Fruit fly (Drosophila melanogaster) whole organism, embryonic: ENCODE results near the gene Rdl.

Source experiments
- Aef1 ChIP-seq: fragments of 200-800 bp; sonication (Bioruptor generic); IDR thresholded peaks from 3 replicates; pipeline ENCODE4 v1.3.6; 2022; ENCODE audit warnings: missing biosample characterization, missing genetic modification characterization
- Bgb ChIP-seq: fragments of 200-800 bp; sonication (Bioruptor generic); IDR thresholded peaks from 2 replicates; pipeline ENCODE4 v1.3.6; 2022; ENCODE audit warnings: missing biosample characterization, missing genetic modification characterization; ENCODE audit not compliant: partially characterized antibody
- CG10431 ChIP-seq: fragments of 200-800 bp; sonication (Bioruptor generic); optimal IDR thresholded peaks from 3 replicates; lab custom pipeline; 2018; ENCODE audit warnings: missing biosample characterization, mild to moderate bottlenecking, missing genetic modification characterization
- CG10543 ChIP-seq: fragments of 200-800 bp; sonication (Bioruptor generic); optimal IDR thresholded peaks from 3 replicates; lab custom pipeline; 2017; ENCODE audit warnings: missing biosample characterization, mild to moderate bottlenecking, missing genetic modification characterization, moderate library complexity
- CG11456 ChIP-seq: fragments of 200-800 bp; sonication (Bioruptor generic); IDR thresholded peaks from 3 replicates; pipeline ENCODE4 v1.3.6; 2022; ENCODE audit warnings: missing biosample characterization, missing genetic modification characterization
- CG12155 ChIP-seq: fragments of 200-800 bp; sonication (Bioruptor generic); optimal IDR thresholded peaks from 3 replicates; lab custom pipeline; 2016; ENCODE audit warnings: missing biosample characterization, missing genetic modification characterization
- CG12659 ChIP-seq: fragments of 200-800 bp; sonication (Bioruptor generic); optimal IDR thresholded peaks from 3 replicates; lab custom pipeline; 2017; ENCODE audit warnings: mild to moderate bottlenecking, missing biosample characterization, missing genetic modification reagents, missing genetic modification characterization
- CG12744 ChIP-seq: fragments of 200-800 bp; sonication (Bioruptor generic); optimal IDR thresholded peaks from 2 replicates; lab custom pipeline; 2016; ENCODE audit warnings: missing biosample characterization, missing genetic modification characterization
- CG12769 ChIP-seq: fragments of 200-800 bp; sonication (Bioruptor generic); optimal IDR thresholded peaks from 2 replicates; lab custom pipeline; 2019; ENCODE audit warnings: missing biosample characterization, mild to moderate bottlenecking, missing genetic modification characterization, moderate library complexity
- CG14860 ChIP-seq: fragments of 200-800 bp; sonication (Bioruptor generic); IDR thresholded peaks from 3 replicates; pipeline ENCODE4 v1.3.6; 2022; ENCODE audit warnings: missing biosample characterization, missing genetic modification characterization; ENCODE audit not compliant: partially characterized antibody
- CG15514 ChIP-seq: fragments of 200-800 bp; sonication (Bioruptor generic); optimal IDR thresholded peaks from 3 replicates; lab custom pipeline; 2017; ENCODE audit warnings: missing biosample characterization, missing genetic modification characterization, mild to moderate bottlenecking, moderate library complexity, missing genetic modification reagents
- CG2120 ChIP-seq: fragments of 200-800 bp; sonication (Bioruptor generic); optimal IDR thresholded peaks from 3 replicates; lab custom pipeline; 2016; ENCODE audit warnings: missing biosample characterization, missing genetic modification characterization
- CG3163 ChIP-seq: fragments of 200-800 bp; sonication (Bioruptor generic); optimal IDR thresholded peaks from 3 replicates; lab custom pipeline; 2016; ENCODE audit warnings: missing biosample characterization, missing genetic modification characterization
- CG34224 ChIP-seq: fragments of 200-800 bp; sonication (Bioruptor generic); IDR thresholded peaks from 3 replicates; pipeline ENCODE4 v1.3.6; 2022; ENCODE audit warnings: missing biosample characterization, missing genetic modification characterization; ENCODE audit not compliant: partially characterized antibody
- CG4707 ChIP-seq: fragments of 200-800 bp; sonication (Bioruptor generic); optimal IDR thresholded peaks from 2 replicates; lab custom pipeline; 2018; ENCODE audit warnings: missing biosample characterization, mild to moderate bottlenecking, missing genetic modification characterization, moderate library complexity
- CG6689 ChIP-seq: fragments of 200-800 bp; sonication (Bioruptor generic); IDR thresholded peaks from 2 replicates; pipeline ENCODE4 v1.3.6; 2022; ENCODE audit warnings: missing biosample characterization, missing genetic modification characterization
- CG8359 ChIP-seq: fragments of 200-800 bp; sonication (Bioruptor generic); optimal IDR thresholded peaks from 2 replicates; lab custom pipeline; 2017; ENCODE audit warnings: missing biosample characterization, mild to moderate bottlenecking, missing genetic modification characterization, borderline replicate concordance
- CTCF ChIP-seq: fragments of 200-800 bp; sonication (Bioruptor generic); optimal IDR thresholded peaks from 2 replicates; lab custom pipeline; 2017; ENCODE audit warnings: missing biosample characterization, mild to moderate bottlenecking, missing genetic modification characterization, moderate library complexity
- Camta ChIP-seq: fragments of 200-800 bp; sonication (Bioruptor generic); optimal IDR thresholded peaks from 2 replicates; lab custom pipeline; 2016; ENCODE audit warnings: missing biosample characterization, missing genetic modification characterization
- Doc2 ChIP-seq: fragments of 200-800 bp; sonication (Bioruptor generic); IDR thresholded peaks from 2 replicates; pipeline ENCODE4 v1.3.6; 2022; ENCODE audit warnings: missing biosample characterization, missing genetic modification characterization
- Hmx ChIP-seq: fragments of 200-800 bp; sonication (Bioruptor generic); optimal IDR thresholded peaks from 2 replicates; lab custom pipeline; 2016; ENCODE audit warnings: missing biosample characterization, missing genetic modification characterization
- Hsf ChIP-seq: fragments of 200-800 bp; sonication (Bioruptor generic); optimal IDR thresholded peaks from 3 replicates; lab custom pipeline; 2016; ENCODE audit warnings: missing biosample characterization, missing genetic modification characterization
- Med ChIP-seq: fragments of 200-800 bp; sonication (Bioruptor generic); peaks from one replicate; lab custom pipeline; 2016; ENCODE audit warnings: missing biosample characterization, missing genetic modification characterization, mild to moderate bottlenecking, inconsistent platforms, moderate library complexity
- NK7.1 ChIP-seq: fragments of 200-800 bp; sonication (Bioruptor generic); optimal IDR thresholded peaks from 3 replicates; lab custom pipeline; 2016; ENCODE audit warnings: missing biosample characterization, missing genetic modification characterization
- aop ChIP-seq: fragments of 200-800 bp; sonication (Bioruptor generic); IDR thresholded peaks from 2 replicates; pipeline ENCODE4 v1.3.6; 2022; ENCODE audit warnings: missing biosample characterization, missing genetic modification characterization
- bbx ChIP-seq: fragments of 200-800 bp; sonication (Bioruptor generic); IDR thresholded peaks from 2 replicates; pipeline ENCODE4 v1.3.6; 2022; ENCODE audit warnings: missing biosample characterization, missing genetic modification characterization; ENCODE audit not compliant: partially characterized antibody
- bigmax ChIP-seq: fragments of 200-800 bp; sonication (Bioruptor generic); optimal IDR thresholded peaks from 2 replicates; lab custom pipeline; 2018; ENCODE audit warnings: missing biosample characterization, mild to moderate bottlenecking, missing genetic modification characterization
- cg ChIP-seq: fragments of 200-800 bp; sonication (Bioruptor generic); optimal IDR thresholded peaks from 3 replicates; lab custom pipeline; 2019; ENCODE audit warnings: missing biosample characterization, mild to moderate bottlenecking, missing genetic modification characterization, moderate library complexity
- croc ChIP-seq: fragments of 200-800 bp; sonication (Bioruptor generic); conservative IDR thresholded peaks from 3 replicates; pipeline ENCODE4 v1.3.6; 2022; ENCODE audit warnings: missing biosample characterization, missing genetic modification characterization
- exex ChIP-seq: fragments of 200-800 bp; sonication (Bioruptor generic); optimal IDR thresholded peaks from 4 replicates; lab custom pipeline; 2018; ENCODE audit warnings: missing biosample characterization, mild to moderate bottlenecking, missing genetic modification characterization, moderate library complexity
- gt ChIP-seq: fragments of 200-800 bp; sonication (Bioruptor generic); IDR thresholded peaks from 2 replicates; pipeline ENCODE4 v1.3.6; 2022; ENCODE audit warnings: missing biosample characterization, missing genetic modification characterization
- hb ChIP-seq: fragments of 200-800 bp; sonication (Bioruptor generic); IDR thresholded peaks from 3 replicates; pipeline ENCODE4 v1.3.6; 2022; ENCODE audit warnings: missing biosample characterization, missing genetic modification characterization; ENCODE audit not compliant: partially characterized antibody
- insv ChIP-seq, 2 experiments: fragments of 200-800 bp; sonication (Bioruptor generic); optimal IDR thresholded peaks; 3 replicates each; lab custom pipeline; 2016 to 2018; ENCODE audit warnings: missing biosample characterization in 2 of 2, missing genetic modification characterization in 2 of 2
- kni ChIP-seq: fragments of 200-800 bp; sonication (Bioruptor generic); optimal IDR thresholded peaks from 3 replicates; lab custom pipeline; 2017; ENCODE audit warnings: mild to moderate bottlenecking, missing biosample characterization, missing genetic modification reagents, missing genetic modification characterization
- knrl ChIP-seq: fragments of 200-800 bp; sonication (Bioruptor generic); IDR thresholded peaks from 3 replicates; pipeline ENCODE4 v1.3.6; 2022; ENCODE audit warnings: missing biosample characterization, missing genetic modification characterization; ENCODE audit not compliant: partially characterized antibody
- lbe ChIP-seq: fragments of 200-800 bp; sonication (Bioruptor generic); optimal IDR thresholded peaks from 2 replicates; lab custom pipeline; 2016; ENCODE audit warnings: missing biosample characterization, mild to moderate bottlenecking, missing genetic modification characterization
- lov ChIP-seq, 2 experiments: fragments of 200-800 bp in 1 of 2; fragments of >200 bp in 1 of 2; sonication (Bioruptor generic) in 1 of 2; IDR thresholded peaks in 1 of 2; optimal IDR thresholded peaks in 1 of 2; 2 replicates in 1 of 2; 3 replicates in 1 of 2; pipeline versions ENCODE4 v1.3.6 to Lab custom; 2017 to 2022; ENCODE audit warnings: missing biosample characterization in 1 of 2, missing genetic modification characterization in 1 of 2
- maf-S ChIP-seq: fragments of 200-800 bp; sonication (Bioruptor generic); optimal IDR thresholded peaks from 2 replicates; lab custom pipeline; 2016; ENCODE audit warnings: missing biosample characterization, missing genetic modification characterization
- mirr ChIP-seq: fragments of 200-800 bp; sonication (Bioruptor generic); optimal IDR thresholded peaks from 3 replicates; lab custom pipeline; 2018; ENCODE audit warnings: missing biosample characterization, mild to moderate bottlenecking, missing genetic modification characterization
- nmo ChIP-seq: fragments of 200-800 bp; sonication (Bioruptor generic); optimal IDR thresholded peaks from 2 replicates; lab custom pipeline; 2018; ENCODE audit warnings: missing biosample characterization, mild to moderate bottlenecking, missing genetic modification characterization, moderate library complexity
- pb ChIP-seq: fragments of 200-800 bp; sonication (Bioruptor generic); optimal IDR thresholded peaks from 3 replicates; lab custom pipeline; 2016; ENCODE audit warnings: missing biosample characterization, missing genetic modification characterization
- pros ChIP-seq: fragments of 200-800 bp; sonication (Bioruptor generic); optimal IDR thresholded peaks from 3 replicates; lab custom pipeline; 2019; ENCODE audit warnings: missing biosample characterization, mild to moderate bottlenecking, missing genetic modification characterization, moderate library complexity
- repo ChIP-seq: fragments of 200-800 bp; sonication (Bioruptor generic); optimal IDR thresholded peaks from 2 replicates; lab custom pipeline; 2016; ENCODE audit warnings: missing biosample characterization, missing genetic modification characterization
- rib ChIP-seq: fragments of 200-800 bp; sonication (Bioruptor generic); IDR thresholded peaks from 2 replicates; pipeline ENCODE4 v1.3.6; 2022; ENCODE audit warnings: missing biosample characterization, missing genetic modification characterization
- sc ChIP-seq, 3 experiments: fragments of >200 bp in 2 of 3; fragments of 200-800 bp in 1 of 3; sonication (Bioruptor generic) in 1 of 3; optimal IDR thresholded peaks; 2 replicates in 2 of 3; 3 replicates in 1 of 3; lab custom pipeline; 2017; ENCODE audit warnings: mild to moderate bottlenecking in 1 of 3, missing biosample characterization in 1 of 3, missing genetic modification characterization in 1 of 3, missing genetic modification reagents in 1 of 3
- sna ChIP-seq: fragments of 200-800 bp; sonication (Bioruptor generic); IDR thresholded peaks from 2 replicates; pipeline ENCODE4 v1.3.6; 2022; ENCODE audit warnings: missing biosample characterization, missing genetic modification characterization; ENCODE audit not compliant: partially characterized antibody
- sqz ChIP-seq: fragments of 200-800 bp; sonication (Bioruptor generic); optimal IDR thresholded peaks from 3 replicates; lab custom pipeline; 2018; ENCODE audit warnings: missing biosample characterization, mild to moderate bottlenecking, missing genetic modification characterization
- ttk ChIP-seq: fragments of 200-800 bp; sonication (Bioruptor generic); IDR thresholded peaks from 2 replicates; pipeline ENCODE4 v2.1.2; 2022; ENCODE audit warnings: missing biosample characterization, missing genetic modification characterization
- wek ChIP-seq: fragments of 200-800 bp; sonication (Bioruptor generic); optimal IDR thresholded peaks from 3 replicates; lab custom pipeline; 2018; ENCODE audit warnings: missing biosample characterization, mild to moderate bottlenecking, missing genetic modification characterization, moderate library complexity

Gene Rdl

dm6 chr3L:9124923-9125260 is 57.1 kb downstream of the Rdl start (continued):
- TF ChIP-seq pros, result no peak
- 0 out of 3 replicates have a peak, but pooled peaks have one; percentile 8 for TF ChIP-seq CG14860 (GFP tag; lab: Robert Waterston, UW)
- TF ChIP-seq kni (GFP tag; lab: Kevin White, UChicago), result peak; percentile 5
- TF ChIP-seq Med, result peak; percentile 64
- 0 out of 2 replicates have a peak, but pooled peaks have one; percentile 8 for TF ChIP-seq CG6689
- TF ChIP-seq croc (GFP tag; lab: Robert Waterston, UW), result no peak
- no peak for TF ChIP-seq lbe (GFP tag; lab: Kevin White, UChicago)
- peak; percentile 5 for TF ChIP-seq CG10431 (GFP tag; lab: Kevin White, UChicago)
- TF ChIP-seq sc (optimal IDR thresholded peaks at IDR 0.05; lab: Kevin White, UChicago), result no peak
- TF ChIP-seq sc (GFP tag; optimal IDR thresholded peaks at IDR 0.05; lab: Kevin White, UChicago), result no peak
- TF ChIP-seq Camta (GFP tag; lab: Kevin White, UChicago), result no peak
- TF ChIP-seq CG8359 (GFP tag; lab: Kevin White, UChicago), result peak; percentile 70
- TF ChIP-seq wek, result no peak
- no peak for TF ChIP-seq CG2120 (GFP tag; lab: Kevin White, UChicago)
- TF ChIP-seq gt (GFP tag; lab: Robert Waterston, UW), result no peak
- TF ChIP-seq repo, result no peak
- TF ChIP-seq cg (GFP tag; lab: Kevin White, UChicago), result peak; percentile 48
- peak; percentile 36; the same call in 1 of the 2 replicates for TF ChIP-seq Bgb
- TF ChIP-seq sqz (GFP tag; lab: Kevin White, UChicago), result peak; percentile 66
- peak; percentile 13 for TF ChIP-seq CTCF (GFP tag; lab: Kevin White, UChicago)
- TF ChIP-seq Hmx, result no peak
- no peak for TF ChIP-seq CG12659
- TF ChIP-seq CG15514 (GFP tag; lab: Kevin White, UChicago), result peak; percentile 8
- TF ChIP-seq CG4707 (GFP tag; lab: Kevin White, UChicago), result no peak

- TF ChIP-seq insv (GFP tag; optimal IDR thresholded peaks at IDR 0.05; lab: Kevin White, UChicago) (no peak), bigmax (GFP tag; lab: Kevin White, UChicago) (no peak), pb (no peak), CG3163 (GFP tag; lab: Kevin White, UChicago) (no peak), aop (GFP tag; lab: Robert Waterston, UW) (no peak), CG12155 (GFP tag; lab: Kevin White, UChicago) (no peak), CG12744 (GFP tag; lab: Kevin White, UChicago) (no peak), ttk (GFP tag; lab: Robert Waterston, UW) (no peak), NK7.1 (GFP tag; lab: Kevin White, UChicago) (no peak), CG15514 (GFP tag; lab: Kevin White, UChicago) (no peak), exex (no peak), Aef1 (GFP tag; lab: Robert Waterston, UW) (no peak), Doc2 (no peak), knrl (GFP tag; lab: Robert Waterston, UW) (no peak), sna (GFP tag; lab: Robert Waterston, UW) (no peak), mirr (GFP tag; lab: Kevin White, UChicago) (no peak), pros (no peak), bbx (GFP tag; lab: Robert Waterston, UW) (peak; percentile 37; the same call in 1 of the 2 replicates), Hsf (GFP tag; lab: Kevin White, UChicago) (no peak), hb (0 out of 3 replicates have a peak, but pooled peaks have one; percentile 38), sc (optimal IDR thresholded peaks at IDR 0.05; lab: Kevin White, UChicago) (no peak), sc (GFP tag; optimal IDR thresholded peaks at IDR 0.05; lab: Kevin White, UChicago) (no peak), Hmx (no peak), CG12769 (tag; lab: Kevin White, UChicago) (peak; percentile 78), rib (GFP tag; lab: Robert Waterston, UW) (0 out of 2 replicates have a peak, but pooled peaks have one; percentile 16), CG10543 (peak; percentile 47), CG11456 (GFP tag; lab: Robert Waterston, UW) (no peak), maf-S (GFP tag; lab: Kevin White, UChicago) (no peak), nmo (no peak), CG34224 (GFP tag; lab: Robert Waterston, UW) (no peak), lov (optimal IDR thresholded peaks at IDR 0.05; lab: Kevin White, UChicago) (no peak), lov (GFP tag; IDR thresholded peaks at IDR 0.05; lab: Robert Waterston, UW) (no peak)
Observed at dm6 chr3L:9121289-9121688, 60.7 kb downstream of the Rdl start.
